Worm (Caenorhabditis elegans) whole organism, L1 larva: ENCODE data around the gene abf-6.

Experiments used
- C16A3.4 ChIP-seq: fragments of 150-350 bp; optimal IDR thresholded peaks from 2 replicates; lab custom pipeline; 2014; ENCODE audit warnings: missing biosample characterization, missing genetic modification characterization
- Y116A8C.19 ChIP-seq: sonication (generic microtip); optimal IDR thresholded peaks from 2 replicates; lab custom pipeline; 2016; ENCODE audit warnings: missing compliant biosample characterization, missing genetic modification characterization, borderline replicate concordance
- aha-1 ChIP-seq: fragments of 150-350 bp; optimal IDR thresholded peaks from 2 replicates; lab custom pipeline; 2014; ENCODE audit warnings: missing biosample characterization, missing genetic modification characterization
- alr-1 ChIP-seq: fragments of 200-800 bp; sonication (Bioruptor generic); optimal IDR thresholded peaks from 2 replicates; lab custom pipeline; 2018; ENCODE audit warnings: borderline replicate concordance, mild to moderate bottlenecking, missing genetic modification characterization, missing compliant biosample characterization
- aly-2 ChIP-seq: fragments of 150-350 bp; optimal IDR thresholded peaks from 2 replicates; lab custom pipeline; 2014; ENCODE audit warnings: missing biosample characterization, missing genetic modification characterization
- blmp-1 ChIP-seq: fragments of 150-350 bp; optimal IDR thresholded peaks from 2 replicates; lab custom pipeline; 2014; ENCODE audit warnings: missing biosample characterization, missing genetic modification characterization
- ceh-63 ChIP-seq: fragments of 200-800 bp; sonication (Bioruptor generic); optimal IDR thresholded peaks from 2 replicates; lab custom pipeline; 2018; ENCODE audit warnings: mild to moderate bottlenecking, missing genetic modification characterization, missing compliant biosample characterization
- ceh-90 ChIP-seq: sonication (generic microtip); optimal IDR thresholded peaks from 2 replicates; lab custom pipeline; 2016; ENCODE audit warnings: missing genetic modification characterization, missing compliant biosample characterization
- ces-1 ChIP-seq: fragments of 150-350 bp; optimal IDR thresholded peaks from 2 replicates; lab custom pipeline; 2014; ENCODE audit warnings: missing biosample characterization, missing genetic modification reagents, missing genetic modification characterization
- dpl-1 ChIP-seq, 3 experiments: fragments of 150-350 bp in 2 of 3; sonication (generic microtip) in 1 of 3; optimal IDR thresholded peaks; 2 replicates each; lab custom pipeline; 2014 to 2017; ENCODE audit warnings: missing biosample characterization in 3 of 3, missing genetic modification characterization in 3 of 3, missing genetic modification reagents in 3 of 3
- efl-1 ChIP-seq, 4 experiments: fragments of 150-350 bp; optimal IDR thresholded peaks in 3 of 4; peaks in 1 of 4; 1 replicate in 1 of 4; 2 replicates in 3 of 4; lab custom pipeline; 2014; ENCODE audit warnings: missing biosample characterization in 2 of 4, missing genetic modification characterization in 2 of 4, missing genetic modification reagents in 2 of 4
- egl-13 ChIP-seq: sonication (generic microtip); optimal IDR thresholded peaks from 2 replicates; lab custom pipeline; 2016; ENCODE audit warnings: missing genotype, missing genetic modification reagents, missing genetic modification characterization, missing compliant biosample characterization
- egl-27 ChIP-seq, 2 experiments: fragments of 150-350 bp in 1 of 2; sonication (generic microtip); optimal IDR thresholded peaks; 3 replicates each; lab custom pipeline; 2017 to 2018; ENCODE audit warnings: missing biosample characterization in 2 of 2, missing genetic modification characterization in 2 of 2, missing genetic modification reagents in 2 of 2
- elt-2 ChIP-seq: sonication (generic microtip); optimal IDR thresholded peaks from 2 replicates; lab custom pipeline; 2016; ENCODE audit warnings: missing genetic modification characterization, mild to moderate bottlenecking, inconsistent platforms, missing compliant biosample characterization, missing genetic modification reagents
- elt-3 ChIP-seq, 6 experiments: fragments of 150-350 bp in 1 of 6; sonication (generic microtip); optimal IDR thresholded peaks; 2 replicates each; lab custom pipeline; 2017 to 2018; ENCODE audit warnings: missing biosample characterization in 6 of 6, missing genetic modification characterization in 6 of 6, inconsistent platforms in 1 of 6
- ets-5 ChIP-seq: fragments of 200-800 bp; sonication (Bioruptor generic); IDR thresholded peaks from 2 replicates; pipeline ENCODE4 v1.3.6; 2022; ENCODE audit warnings: missing genetic modification characterization, missing compliant biosample characterization
- fkh-10 ChIP-seq: sonication (generic microtip); optimal IDR thresholded peaks from 2 replicates; lab custom pipeline; 2017; ENCODE audit warnings: missing biosample characterization, missing genetic modification reagents, missing genetic modification characterization
- fos-1 ChIP-seq: fragments of 150-350 bp; optimal IDR thresholded peaks from 2 replicates; lab custom pipeline; 2014; ENCODE audit warnings: missing biosample characterization, missing genetic modification characterization
- grh-1 ChIP-seq: fragments of 200-800 bp; sonication (Bioruptor generic); IDR thresholded peaks from 2 replicates; pipeline ENCODE4 v1.3.6; 2022; ENCODE audit warnings: missing genetic modification reagents, missing genetic modification characterization, missing compliant biosample characterization
- hpl-2 ChIP-seq: fragments of 150-350 bp; optimal IDR thresholded peaks from 2 replicates; lab custom pipeline; 2014; ENCODE audit warnings: missing biosample characterization, missing genetic modification reagents, missing genetic modification characterization
- lin-13 ChIP-seq: fragments of 150-350 bp; optimal IDR thresholded peaks from 2 replicates; lab custom pipeline; 2014; ENCODE audit warnings: missing biosample characterization, missing genetic modification reagents, missing genetic modification characterization
- lin-14 ChIP-seq: fragments of 200-800 bp; sonication (Bioruptor generic); optimal IDR thresholded peaks from 2 replicates; lab custom pipeline; 2018; ENCODE audit warnings: mild to moderate bottlenecking, missing genetic modification characterization, moderate library complexity, missing compliant biosample characterization
- lin-15B ChIP-seq: fragments of 150-350 bp; sonication (generic microtip); optimal IDR thresholded peaks from 3 replicates; lab custom pipeline; 2014; ENCODE audit warnings: missing biosample characterization, missing genetic modification characterization
- lin-35 ChIP-seq, 2 experiments: fragments of 150-350 bp; optimal IDR thresholded peaks; 2 replicates each; lab custom pipeline; 2014; ENCODE audit warnings: missing biosample characterization in 2 of 2, missing genetic modification characterization in 2 of 2, missing genetic modification reagents in 2 of 2
- lir-3 ChIP-seq: sonication (generic microtip); optimal IDR thresholded peaks from 2 replicates; lab custom pipeline; 2016; ENCODE audit warnings: mild to moderate bottlenecking, missing genetic modification characterization, moderate library complexity, missing compliant biosample characterization; ENCODE audit not compliant: poor library complexity
- lsy-2 ChIP-seq, 2 experiments: fragments of 150-350 bp; optimal IDR thresholded peaks; 2 replicates each; lab custom pipeline; 2014; ENCODE audit warnings: missing biosample characterization in 2 of 2, missing genetic modification characterization in 2 of 2
- mdl-1 ChIP-seq, 2 experiments: fragments of 150-350 bp; optimal IDR thresholded peaks; 2 replicates each; lab custom pipeline; 2014 to 2017; ENCODE audit warnings: missing biosample characterization in 2 of 2, missing genetic modification characterization in 2 of 2, inconsistent platforms in 1 of 2
- mef-2 ChIP-seq: fragments of 150-350 bp; optimal IDR thresholded peaks from 2 replicates; lab custom pipeline; 2014; ENCODE audit warnings: missing biosample characterization, missing genetic modification characterization
- mep-1 ChIP-seq: fragments of 150-350 bp; optimal IDR thresholded peaks from 2 replicates; lab custom pipeline; 2014; ENCODE audit warnings: missing biosample characterization, missing genetic modification characterization
- nhr-12 ChIP-seq: sonication (generic microtip); optimal IDR thresholded peaks from 2 replicates; lab custom pipeline; 2017; ENCODE audit warnings: missing biosample characterization, missing genetic modification characterization
- nhr-19 ChIP-seq: fragments of 200-800 bp; sonication (Bioruptor generic); conservative IDR thresholded peaks from 2 replicates; pipeline ENCODE4 v1.3.6; 2022; ENCODE audit warnings: missing genetic modification characterization, missing compliant biosample characterization
- nhr-20 ChIP-seq: sonication (generic microtip); optimal IDR thresholded peaks from 2 replicates; lab custom pipeline; 2016; ENCODE audit warnings: mild to moderate bottlenecking, missing genetic modification characterization, missing compliant biosample characterization
- nhr-71 ChIP-seq: sonication (generic microtip); optimal IDR thresholded peaks from 2 replicates; lab custom pipeline; 2016; ENCODE audit warnings: mild to moderate bottlenecking, missing genetic modification characterization, moderate library complexity, missing compliant biosample characterization
- nhr-76 ChIP-seq: sonication (generic microtip); optimal IDR thresholded peaks from 2 replicates; lab custom pipeline; 2017; ENCODE audit warnings: missing biosample characterization, missing genetic modification characterization
- nhr-84 ChIP-seq: sonication (generic microtip); optimal IDR thresholded peaks from 2 replicates; lab custom pipeline; 2017; ENCODE audit warnings: missing biosample characterization, missing genetic modification characterization
- nhr-85 ChIP-seq: sonication (generic microtip); peaks from one replicate; lab custom pipeline; 2016; ENCODE audit warnings: missing genetic modification characterization, inconsistent platforms, missing compliant biosample characterization
- nhr-90 ChIP-seq: sonication (generic microtip); optimal IDR thresholded peaks from 2 replicates; lab custom pipeline; 2016; ENCODE audit warnings: mild to moderate bottlenecking, missing genetic modification characterization, missing compliant biosample characterization; ENCODE audit not compliant: poor library complexity
- pax-3 ChIP-seq: fragments of 200-800 bp; sonication (Bioruptor generic); optimal IDR thresholded peaks from 2 replicates; lab custom pipeline; 2018; ENCODE audit warnings: mild to moderate bottlenecking, missing genetic modification characterization, moderate library complexity, missing compliant biosample characterization
- rnt-1 ChIP-seq: sonication (generic microtip); optimal IDR thresholded peaks from 2 replicates; lab custom pipeline; 2016; ENCODE audit warnings: mild to moderate bottlenecking, missing genetic modification characterization, moderate library complexity, missing compliant biosample characterization
- skn-1 ChIP-seq: fragments of 150-350 bp; optimal IDR thresholded peaks from 2 replicates; lab custom pipeline; 2014; ENCODE audit warnings: missing biosample characterization, missing genetic modification characterization
- snu-23 ChIP-seq: sonication (generic microtip); optimal IDR thresholded peaks from 2 replicates; lab custom pipeline; 2016; ENCODE audit warnings: missing genetic modification characterization, missing compliant biosample characterization
- sup-37 ChIP-seq: fragments of 200-800 bp; sonication (Bioruptor generic); optimal IDR thresholded peaks from 2 replicates; lab custom pipeline; 2018; ENCODE audit warnings: mild to moderate bottlenecking, missing genetic modification characterization, missing compliant biosample characterization
- swsn-7 ChIP-seq: sonication (generic microtip); optimal IDR thresholded peaks from 2 replicates; lab custom pipeline; 2016; ENCODE audit warnings: missing genetic modification characterization, missing compliant biosample characterization
- tbx-2 ChIP-seq: sonication (generic microtip); optimal IDR thresholded peaks from 2 replicates; lab custom pipeline; 2016; ENCODE audit warnings: missing genetic modification characterization, missing compliant biosample characterization
- tlp-1 ChIP-seq: fragments of 150-350 bp; optimal IDR thresholded peaks from 2 replicates; lab custom pipeline; 2014; ENCODE audit warnings: missing biosample characterization, missing genetic modification characterization
- unc-30 ChIP-seq: sonication (generic microtip); optimal IDR thresholded peaks from 2 replicates; lab custom pipeline; 2017; ENCODE audit warnings: missing biosample characterization, missing genetic modification characterization
- unc-98 ChIP-seq: fragments of 200-800 bp; sonication (Bioruptor generic); IDR thresholded peaks from 2 replicates; pipeline ENCODE4 v1.3.6; 2022; ENCODE audit warnings: missing genetic modification characterization, missing compliant biosample characterization
- vab-15 ChIP-seq: sonication (generic microtip); optimal IDR thresholded peaks from 2 replicates; lab custom pipeline; 2017; ENCODE audit warnings: missing genotype, mild to moderate bottlenecking, missing genetic modification characterization, missing compliant biosample characterization

abf-6 gene

DNA sequence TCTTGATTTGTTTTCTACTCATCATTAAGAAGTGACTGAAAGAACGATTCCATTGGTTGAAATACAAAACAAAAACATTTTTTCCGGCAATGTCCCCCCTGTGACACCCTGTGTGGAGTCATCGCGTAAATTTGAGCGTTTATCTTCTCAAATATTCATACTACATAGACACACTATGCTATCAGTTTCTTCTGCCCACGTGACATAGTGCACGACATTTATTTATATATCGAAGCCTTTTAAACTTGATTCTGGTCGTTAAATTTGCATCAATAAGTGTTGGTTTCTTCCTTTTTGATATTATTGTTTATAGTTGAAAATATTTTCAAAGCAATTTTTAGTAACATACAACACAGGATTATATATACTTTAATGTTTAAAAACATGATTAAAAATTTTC, 34.9 kb upstream of the abf-6 start:
- TF ChIP-seq nhr-20 (tag; lab: Kevin White, UChicago) (peak; percentile 13), mef-2 (tag; lab: Kevin White, UChicago) (no peak), nhr-12 (no peak), egl-27 (tag; optimal IDR thresholded peaks at IDR 0.05; lab: Kevin White, UChicago) (no peak), blmp-1 (tag; lab: Kevin White, UChicago) (no peak), mep-1 (tag; lab: Kevin White, UChicago) (no peak), Y116A8C.19 (tag; lab: Kevin White, UChicago) (no peak), elt-2 (peak; percentile 35), nhr-84 (tag; lab: Kevin White, UChicago) (no peak), unc-98 (GFP tag; lab: Robert Waterston, UW) (no peak), lir-3 (tag; lab: Kevin White, UChicago) (no peak), hpl-2 (no peak), nhr-76 (tag; lab: Kevin White, UChicago) (no peak), nhr-71 (peak; percentile 18), ets-5 (GFP tag; lab: Robert Waterston, UW) (no peak), C16A3.4 (no peak), lsy-2 (tag; optimal IDR thresholded peaks at IDR 0.05; lab: Kevin White, UChicago) (no peak), lin-35 (GFP tag; optimal IDR thresholded peaks at IDR 0.05; lab: Kevin White, UChicago) (peak in 1 of 2 experiments; percentile 20), swsn-7 (tag; lab: Kevin White, UChicago) (no peak), vab-15 (tag; lab: Kevin White, UChicago) (no peak), alr-1 (tag; lab: Kevin White, UChicago) (no peak), grh-1 (GFP tag; lab: Robert Waterston, UW) (no peak), skn-1 (tag; lab: Kevin White, UChicago) (no peak)

DNA sequence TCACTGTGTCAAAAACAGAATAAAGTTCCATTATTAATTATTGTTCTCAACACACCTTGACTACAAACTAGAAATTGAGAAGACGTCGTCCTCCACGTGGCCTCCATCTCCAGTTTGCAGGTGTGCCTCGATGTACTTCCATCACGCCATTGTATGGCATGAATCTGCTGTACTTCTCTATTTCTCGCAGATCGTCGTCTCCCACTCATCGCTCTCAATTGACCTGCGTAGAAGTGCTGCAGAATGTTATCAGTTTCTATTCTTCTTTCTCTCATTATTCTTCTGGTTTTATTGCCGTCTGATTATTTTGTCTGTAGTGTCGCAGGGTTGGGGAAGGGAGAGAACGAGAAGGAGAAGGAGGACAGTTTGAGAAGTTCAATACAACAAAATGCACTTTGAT, 34.3 kb upstream of the abf-6 start:
- TF ChIP-seq vab-15 (tag; lab: Kevin White, UChicago) (no peak), nhr-85 (peak; percentile 89), ceh-63 (no peak), ets-5 (GFP tag; lab: Robert Waterston, UW) (no peak), mdl-1 (tag; optimal IDR thresholded peaks at IDR 0.05; lab: Kevin White, UChicago) (peak in 1 of 2 experiments; percentile 73), egl-27 (tag; optimal IDR thresholded peaks at IDR 0.05; lab: Kevin White, UChicago) (no peak), fos-1 (tag; lab: Kevin White, UChicago) (no peak), lin-13 (no peak), elt-3 (tag; optimal IDR thresholded peaks at IDR 0.05; lab: Kevin White, UChicago) (peak in 5 of 6 experiments; percentile 34 to 73 (median 44)), tlp-1 (tag; lab: Kevin White, UChicago) (no peak), unc-30 (tag; lab: Kevin White, UChicago) (no peak), sup-37 (GFP tag; lab: Kevin White, UChicago) (no peak), lin-15B (tag; lab: Kevin White, UChicago) (no peak), egl-13 (no peak), nhr-84 (tag; lab: Kevin White, UChicago) (no peak), efl-1 (optimal IDR thresholded peaks at IDR 0.05; lab: Kevin White, UChicago) (no peak), efl-1 (GFP tag; optimal IDR thresholded peaks at IDR 0.05 in 1 of 2; lab: Kevin White, UChicago) (peak in 1 of 2 experiments; percentile 58), fkh-10 (no peak), lin-35 (GFP tag; optimal IDR thresholded peaks at IDR 0.05; lab: Kevin White, UChicago) (peak in 1 of 2 experiments; percentile 67), aha-1 (tag; lab: Kevin White, UChicago) (no peak), nhr-90 (tag; lab: Kevin White, UChicago) (peak; percentile 57), Y116A8C.19 (tag; lab: Kevin White, UChicago) (no peak), mep-1 (tag; lab: Kevin White, UChicago) (peak; percentile 47), lin-14 (GFP tag; lab: Kevin White, UChicago) (peak; percentile 63), mef-2 (tag; lab: Kevin White, UChicago) (no peak), rnt-1 (tag; lab: Kevin White, UChicago) (no peak), unc-98 (GFP tag; lab: Robert Waterston, UW) (no peak), ceh-90 (tag; lab: Kevin White, UChicago) (no peak), tbx-2 (tag; lab: Kevin White, UChicago) (peak; percentile 40), C16A3.4 (no peak), dpl-1 (GFP tag; optimal IDR thresholded peaks at IDR 0.05; lab: Kevin White, UChicago) (no peak), blmp-1 (tag; lab: Kevin White, UChicago) (peak; percentile 71), lir-3 (tag; lab: Kevin White, UChicago) (peak; percentile 53), nhr-12 (no peak), nhr-19 (GFP tag; lab: Robert Waterston, UW) (peak; percentile 37; the same call in 1 of the 2 replicates), snu-23 (peak; percentile 54), elt-2 (peak; percentile 71), ces-1 (GFP tag; lab: Kevin White, UChicago) (no peak), pax-3 (tag; lab: Kevin White, UChicago) (no peak), aly-2 (tag; lab: Kevin White, UChicago) (no peak)
